Fruit fly (Drosophila melanogaster): ENCODE data around the gene Elys.

Gene Elys

DNA sequence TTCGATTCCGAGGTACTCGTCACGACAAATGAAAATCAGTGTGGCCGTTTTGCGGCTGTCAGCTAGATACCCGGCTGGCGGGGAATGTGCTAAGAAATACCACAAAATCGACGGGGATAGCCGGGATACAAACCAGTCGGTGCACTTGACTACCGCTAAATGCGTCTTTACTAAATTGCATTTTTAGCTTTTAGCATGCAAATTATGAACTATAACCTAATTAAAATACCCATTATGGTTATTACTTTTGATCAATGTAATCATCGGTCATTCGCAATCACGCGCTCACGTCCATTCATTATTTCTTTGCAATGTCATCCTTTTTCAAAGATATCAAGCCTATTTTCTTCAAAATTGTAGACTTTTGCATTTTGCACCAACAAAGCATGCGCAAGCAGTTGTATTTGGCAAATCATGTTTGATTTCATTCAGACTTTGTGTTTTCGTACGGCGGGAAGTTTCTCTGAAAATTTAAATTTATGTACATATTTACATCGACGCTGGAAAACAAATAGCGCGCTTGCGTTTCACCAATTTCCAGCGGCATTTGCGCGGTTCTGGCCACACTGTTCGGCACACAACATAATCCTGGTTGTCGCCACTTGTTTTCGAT is 13.7 kb upstream of the Elys start, which contains the start of gene Rcd-1:
Gene Rcd-1 (plus strand): TSS at position 440 of the 613 bp plus-strand sequence.
- TF ChIP-seq cyc (GFP tag; optimal IDR thresholded peaks at IDR 0.05) = no peak
- peak in 1 of 2 experiments; percentile 12 for TF ChIP-seq ss (GFP tag; optimal IDR thresholded peaks at IDR 0.05)
- peak; percentile 68 for TF ChIP-seq Eip78C (GFP tag)
- TF ChIP-seq fkh (GFP tag; optimal IDR thresholded peaks at IDR 0.05) = peak; percentile 90

DNA sequence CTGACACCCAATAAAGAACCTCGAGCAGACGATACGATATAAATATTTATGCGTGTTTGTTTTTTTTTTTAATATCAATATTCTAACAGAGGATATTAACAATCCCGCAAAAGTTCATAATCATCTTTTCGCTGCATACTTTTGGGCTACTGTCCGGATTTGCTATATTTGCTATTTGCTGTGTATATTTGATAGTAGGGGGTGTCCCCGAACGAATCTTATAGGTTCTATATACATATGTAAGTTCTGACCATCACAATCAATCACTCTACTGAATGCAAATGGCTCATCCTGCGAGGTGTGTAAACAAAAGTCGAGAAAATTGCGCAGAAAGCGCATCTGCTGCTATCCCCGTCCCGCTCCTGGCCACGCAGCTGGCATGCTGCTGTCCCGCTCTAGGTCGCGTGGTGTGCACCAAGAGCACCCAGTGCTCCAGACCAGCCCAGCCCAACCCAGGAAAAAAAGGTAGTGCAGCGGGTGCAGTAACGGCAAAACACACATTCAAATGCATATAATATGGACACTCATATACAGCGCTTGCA is 11.3 kb upstream of the Elys start:
- peak; percentile 68 for TF ChIP-seq Eip78C (GFP tag)
- no peak for TF ChIP-seq CG1621 (tag; optimal IDR thresholded peaks at IDR 0.05)
- TF ChIP-seq Gug (GFP tag; IDR thresholded peaks at IDR 0.05) = no peak
- no peak for TF ChIP-seq Hr39 (GFP tag; optimal IDR thresholded peaks at IDR 0.05)
- peak in 1 of 2 experiments; percentile 20 for TF ChIP-seq ss (GFP tag; optimal IDR thresholded peaks at IDR 0.05)
- TF ChIP-seq achi (GFP tag; optimal IDR thresholded peaks at IDR 0.05) = no peak
- no peak for TF ChIP-seq CG15336 (GFP tag; IDR thresholded peaks at IDR 0.05)
- no peak for TF ChIP-seq Hr4 (GFP tag; optimal IDR thresholded peaks at IDR 0.05)

DNA sequence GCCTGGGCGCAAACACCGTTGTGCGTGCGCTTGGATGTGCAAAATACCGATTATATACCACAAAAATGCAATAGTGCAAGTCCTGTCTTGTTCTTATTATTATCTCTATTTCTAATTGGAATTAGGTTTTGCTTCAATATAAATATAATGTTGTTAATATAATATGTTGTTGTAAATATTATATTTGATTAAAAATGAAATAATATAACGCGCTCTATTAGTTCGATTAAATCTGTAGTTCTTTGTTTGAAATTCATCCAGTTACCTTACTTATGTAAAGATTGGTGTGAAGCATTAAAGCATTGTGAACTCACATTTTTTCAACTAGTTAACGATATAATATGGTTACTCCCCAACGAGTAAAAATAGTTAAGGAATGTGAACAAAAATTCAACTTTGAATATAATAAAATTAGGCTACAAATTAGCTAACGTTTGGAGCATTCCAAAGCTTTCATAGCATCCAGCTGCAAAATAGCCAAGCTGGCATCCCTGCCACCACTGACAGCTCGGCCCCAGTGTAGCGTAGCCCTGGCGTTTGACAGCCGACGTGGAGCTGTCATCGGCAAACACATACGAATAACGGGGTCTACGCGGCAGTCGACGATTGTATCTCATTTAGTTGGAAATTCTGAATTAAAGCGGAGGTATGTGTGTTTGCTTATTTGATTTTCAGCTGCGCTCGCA is 9.1 kb upstream of the Elys start, which contains the start of the genes CG12237 and Sec61gamma:
Gene CG12237 (minus strand): TSS at position 51 of the 686 bp plus-strand sequence.
Gene Sec61gamma (plus strand): TSS at position 509 of the 686 bp plus-strand sequence.
- TF ChIP-seq CG6276 (GFP tag; optimal IDR thresholded peaks at IDR 0.05) (no peak), CG6163 (GFP tag; IDR thresholded peaks at IDR 0.05) (peak; percentile 34; the same call in 1 of the 3 replicates), Eip78C (GFP tag) (peak; percentile 68), CG8319 (GFP tag; optimal IDR thresholded peaks at IDR 0.05) (no peak), cyc (GFP tag; optimal IDR thresholded peaks at IDR 0.05) (no peak), achi (GFP tag; optimal IDR thresholded peaks at IDR 0.05) (peak; percentile 100), CG31627 (GFP tag; optimal IDR thresholded peaks at IDR 0.05) (peak; percentile 21), eg (GFP tag; IDR thresholded peaks at IDR 0.05) (0 out of 3 replicates have a peak, but pooled peaks have one; percentile 8), Smox (GFP tag; optimal IDR thresholded peaks at IDR 0.05) (no peak), Sox14 (GFP tag; optimal IDR thresholded peaks at IDR 0.05) (peak; percentile 61), CG1621 (tag; optimal IDR thresholded peaks at IDR 0.05) (peak; percentile 3)

DNA sequence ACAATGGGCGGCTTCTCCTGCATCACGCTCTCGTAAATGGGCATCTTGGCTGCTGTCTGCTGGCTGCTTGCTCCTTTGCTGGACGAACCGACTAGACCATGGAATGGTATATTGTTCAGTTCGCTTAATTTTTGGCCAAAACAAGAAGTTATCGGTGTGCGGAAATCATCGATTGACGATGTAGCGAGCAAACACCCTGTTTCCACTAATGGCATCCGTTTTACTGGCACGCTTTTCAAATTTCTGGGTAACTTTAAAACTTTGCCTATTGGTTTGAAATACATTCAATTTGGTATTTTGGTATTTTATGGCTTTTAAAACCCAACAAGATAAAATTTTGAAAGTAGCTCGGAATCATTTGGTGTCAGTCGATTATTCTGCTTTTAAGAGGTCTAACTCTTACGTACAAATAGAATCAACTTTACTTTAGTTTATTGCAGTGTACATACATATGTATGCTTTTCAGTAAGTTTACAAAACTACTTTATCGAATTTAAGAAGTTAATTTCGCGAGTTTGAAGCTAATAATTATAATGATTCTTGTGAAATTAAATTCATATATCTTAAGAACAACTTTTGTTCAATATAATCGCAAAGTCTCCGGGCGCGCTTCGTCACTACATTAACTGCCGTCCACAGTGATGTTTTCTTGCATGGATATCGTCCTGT is 6.1 kb upstream of the Elys start, which contains the start of gene Arp10:
Gene Arp10 (minus strand): TSS at position 304 of the 669 bp plus-strand sequence.
- TF ChIP-seq CG6808 (GFP tag; optimal IDR thresholded peaks at IDR 0.05) (no peak), Eip93F (GFP tag; optimal IDR thresholded peaks at IDR 0.05) (no peak), Eip75B (GFP tag; optimal IDR thresholded peaks at IDR 0.05) (no peak), CG3032 (tag; optimal IDR thresholded peaks at IDR 0.05) (peak; percentile 12), spab (GFP tag; optimal IDR thresholded peaks at IDR 0.05) (no peak), Smox (GFP tag; optimal IDR thresholded peaks at IDR 0.05) (no peak), CG6792 (GFP tag; optimal IDR thresholded peaks at IDR 0.05) (no peak), OdsH (GFP tag; optimal IDR thresholded peaks at IDR 0.05) (no peak), Lpt (GFP tag; optimal IDR thresholded peaks at IDR 0.05) (no peak), vri (GFP tag; optimal IDR thresholded peaks at IDR 0.05) (no peak), CG10669 (GFP tag; optimal IDR thresholded peaks at IDR 0.05) (no peak), Ets96B (tag; optimal IDR thresholded peaks at IDR 0.05) (peak; percentile 7), CG8319 (GFP tag; optimal IDR thresholded peaks at IDR 0.05) (no peak), acj6 (GFP tag; optimal IDR thresholded peaks at IDR 0.05) (no peak), Sox102F (GFP tag; optimal IDR thresholded peaks at IDR 0.05) (no peak), Gug (GFP tag; IDR thresholded peaks at IDR 0.05) (no peak), CG11294 (GFP tag; IDR thresholded peaks at IDR 0.05) (no peak), CG15336 (GFP tag; IDR thresholded peaks at IDR 0.05) (no peak), dsx (GFP tag; optimal IDR thresholded peaks at IDR 0.05; ENCODE audit: poor library complexity, severe bottlenecking) (no peak), CG34406 (GFP tag; optimal IDR thresholded peaks at IDR 0.05) (no peak), CG9139 (GFP tag; optimal IDR thresholded peaks at IDR 0.05) (no peak), ss (GFP tag; optimal IDR thresholded peaks at IDR 0.05) (no peak), CG8119 (GFP tag; IDR thresholded peaks at IDR 0.05) (no peak), CG4318 (GFP tag; optimal IDR thresholded peaks at IDR 0.05) (no peak), CG31627 (GFP tag; optimal IDR thresholded peaks at IDR 0.05) (peak; percentile 26), fkh (GFP tag; optimal IDR thresholded peaks at IDR 0.05) (no peak), fd59A (GFP tag; optimal IDR thresholded peaks at IDR 0.05) (no peak), CG16779 (tag; optimal IDR thresholded peaks at IDR 0.05) (no peak), net (GFP tag; optimal IDR thresholded peaks at IDR 0.05) (no peak), Eip78C (GFP tag) (peak; percentile 55), CG8632 (GFP tag; optimal IDR thresholded peaks at IDR 0.05) (no peak)
